Fruit fly (Drosophila melanogaster) whole organism, embryonic: ENCODE data around the gene CG2256.

Experiments used
- Awh ChIP-seq: fragments of 200-800 bp; sonication (Bioruptor generic); IDR thresholded peaks from 2 replicates; pipeline ENCODE4, ENCODE4 v1.3.6; 2022; ENCODE audit warnings: missing biosample characterization, missing genetic modification characterization
- CG10209 ChIP-seq: fragments of 200-800 bp; sonication (Bioruptor generic); optimal IDR thresholded peaks from 3 replicates; lab custom pipeline; 2017; ENCODE audit warnings: missing biosample characterization, mild to moderate bottlenecking, missing genetic modification characterization, missing genetic modification reagents
- CG12391 ChIP-seq: fragments of 200-800 bp; sonication (Bioruptor generic); optimal IDR thresholded peaks from 3 replicates; lab custom pipeline; 2018; ENCODE audit warnings: missing biosample characterization, mild to moderate bottlenecking, missing genetic modification characterization, moderate library complexity
- CG12659 ChIP-seq: fragments of 200-800 bp; sonication (Bioruptor generic); optimal IDR thresholded peaks from 3 replicates; lab custom pipeline; 2017; ENCODE audit warnings: mild to moderate bottlenecking, missing biosample characterization, missing genetic modification reagents, missing genetic modification characterization
- CG12769 ChIP-seq: fragments of 200-800 bp; sonication (Bioruptor generic); optimal IDR thresholded peaks from 2 replicates; lab custom pipeline; 2019; ENCODE audit warnings: missing biosample characterization, mild to moderate bottlenecking, missing genetic modification characterization, moderate library complexity
- CG14014 ChIP-seq: fragments of 200-800 bp; sonication (Bioruptor generic); IDR thresholded peaks from 2 replicates; pipeline ENCODE4 v1.3.6; 2022; ENCODE audit warnings: missing biosample characterization, missing genetic modification characterization
- CG17829 ChIP-seq: fragments of 200-800 bp; optimal IDR thresholded peaks from 2 replicates; lab custom pipeline; 2019; ENCODE audit warnings: missing biosample characterization, mild to moderate bottlenecking, missing genetic modification characterization, moderate library complexity
- CG1792 ChIP-seq: fragments of 200-800 bp; sonication (Bioruptor generic); optimal IDR thresholded peaks from 2 replicates; lab custom pipeline; 2016; ENCODE audit warnings: missing biosample characterization, missing genetic modification characterization
- CG2116 ChIP-seq: fragments of 200-800 bp; sonication (Bioruptor generic); optimal IDR thresholded peaks from 3 replicates; lab custom pipeline; 2018; ENCODE audit warnings: missing biosample characterization, mild to moderate bottlenecking, missing genetic modification characterization
- CG2129 ChIP-seq: fragments of 200-800 bp; sonication (Bioruptor generic); IDR thresholded peaks from 2 replicates; pipeline ENCODE4 v1.3.6; 2022; ENCODE audit warnings: missing biosample characterization, missing genetic modification characterization; ENCODE audit not compliant: partially characterized antibody
- CG2202 ChIP-seq: fragments of 200-800 bp; sonication (Bioruptor generic); optimal IDR thresholded peaks from 2 replicates; lab custom pipeline; 2018; ENCODE audit warnings: missing biosample characterization, mild to moderate bottlenecking, missing genetic modification characterization
- CG31388 ChIP-seq: fragments of 200-800 bp; sonication (Bioruptor generic); optimal IDR thresholded peaks from 2 replicates; lab custom pipeline; 2016; ENCODE audit warnings: missing biosample characterization, missing genetic modification characterization
- CG32532 ChIP-seq: fragments of 200-800 bp; sonication (Bioruptor generic); IDR thresholded peaks from 2 replicates; pipeline ENCODE4 v1.3.6; 2022; ENCODE audit warnings: missing biosample characterization, missing genetic modification characterization
- CG33557 ChIP-seq: fragments of 200-800 bp; sonication (Bioruptor generic); optimal IDR thresholded peaks from 2 replicates; lab custom pipeline; 2019; ENCODE audit warnings: missing biosample characterization, mild to moderate bottlenecking, missing genetic modification characterization, moderate library complexity
- CG3407 ChIP-seq: fragments of 200-800 bp; sonication (Bioruptor generic); optimal IDR thresholded peaks from 2 replicates; lab custom pipeline; 2018; ENCODE audit warnings: missing biosample characterization, mild to moderate bottlenecking, missing genetic modification characterization
- CG6683 ChIP-seq: fragments of 200-800 bp; sonication (Bioruptor generic); optimal IDR thresholded peaks from 2 replicates; lab custom pipeline; 2017; ENCODE audit warnings: missing biosample characterization, mild to moderate bottlenecking, missing genetic modification characterization, missing genetic modification reagents
- CG9817 ChIP-seq: fragments of 200-800 bp; sonication (Bioruptor generic); optimal IDR thresholded peaks from 2 replicates; lab custom pipeline; 2018; ENCODE audit warnings: missing biosample characterization, mild to moderate bottlenecking, missing genetic modification characterization, moderate library complexity
- Fer3 ChIP-seq: fragments of 200-800 bp; sonication (Bioruptor generic); optimal IDR thresholded peaks from 2 replicates; lab custom pipeline; 2018; ENCODE audit warnings: missing biosample characterization, mild to moderate bottlenecking, missing genetic modification characterization, moderate library complexity
- Hmr ChIP-seq: fragments of 200-800 bp; sonication (Bioruptor generic); optimal IDR thresholded peaks from 3 replicates; lab custom pipeline; 2017; ENCODE audit warnings: mild to moderate bottlenecking, missing biosample characterization, missing genetic modification reagents, missing genetic modification characterization
- Hr39 ChIP-seq: fragments of >200 bp; optimal IDR thresholded peaks from 2 replicates; lab custom pipeline; 2017
- Hsf ChIP-seq: fragments of 200-800 bp; sonication (Bioruptor generic); optimal IDR thresholded peaks from 3 replicates; lab custom pipeline; 2016; ENCODE audit warnings: missing biosample characterization, missing genetic modification characterization
- Lhr ChIP-seq: fragments of 200-800 bp; sonication (Bioruptor generic); optimal IDR thresholded peaks from 3 replicates; lab custom pipeline; 2017; ENCODE audit warnings: mild to moderate bottlenecking, missing biosample characterization, missing genetic modification reagents, missing genetic modification characterization
- Lim3 ChIP-seq: fragments of 200-800 bp; sonication (Bioruptor generic); IDR thresholded peaks from 2 replicates; pipeline ENCODE4 v1.3.6; 2022; ENCODE audit warnings: missing biosample characterization, missing genetic modification characterization
- Max ChIP-seq: fragments of 200-800 bp; sonication (Bioruptor generic); optimal IDR thresholded peaks from 2 replicates; lab custom pipeline; 2016; ENCODE audit warnings: missing biosample characterization, mild to moderate bottlenecking, missing genetic modification characterization
- Mrtf ChIP-seq: fragments of 200-800 bp; sonication (Bioruptor generic); IDR thresholded peaks from 3 replicates; pipeline ENCODE4 v1.3.6; 2022; ENCODE audit warnings: missing biosample characterization, missing genetic modification characterization
- Neu2 ChIP-seq: fragments of 200-800 bp; sonication (Bioruptor generic); optimal IDR thresholded peaks from 3 replicates; lab custom pipeline; 2016; ENCODE audit warnings: missing biosample characterization, missing genetic modification characterization, borderline replicate concordance
- ab ChIP-seq: fragments of 200-800 bp; sonication (Bioruptor generic); optimal IDR thresholded peaks from 2 replicates; lab custom pipeline; 2016; ENCODE audit warnings: missing biosample characterization, missing genetic modification characterization
- bsh ChIP-seq, 2 experiments: fragments of 200-800 bp; sonication (Bioruptor generic); optimal IDR thresholded peaks; 2 replicates each; lab custom pipeline; 2017 to 2018; ENCODE audit warnings: mild to moderate bottlenecking in 2 of 2, missing biosample characterization in 2 of 2, missing genetic modification characterization in 2 of 2, moderate library complexity in 1 of 2
- chinmo ChIP-seq: fragments of 200-800 bp; sonication (Bioruptor generic); IDR thresholded peaks from 4 replicates; pipeline ENCODE4 v1.3.6; 2022; ENCODE audit warnings: missing biosample characterization, missing genetic modification characterization; ENCODE audit not compliant: partially characterized antibody
- crol ChIP-seq: fragments of 200-800 bp; sonication (Bioruptor generic); IDR thresholded peaks from 2 replicates; pipeline ENCODE4 v1.3.6; 2022; ENCODE audit warnings: missing biosample characterization, missing genetic modification characterization
- dan ChIP-seq: fragments of 200-800 bp; sonication (Bioruptor generic); IDR thresholded peaks from 2 replicates; pipeline ENCODE4 v1.3.6; 2022; ENCODE audit warnings: missing biosample characterization, missing genetic modification characterization
- dimm ChIP-seq: fragments of 200-800 bp; sonication (Bioruptor generic); IDR thresholded peaks from 2 replicates; pipeline ENCODE4 v1.3.6; 2022; ENCODE audit warnings: missing biosample characterization, missing genetic modification characterization
- disco-r ChIP-seq: fragments of 200-800 bp; sonication (Bioruptor generic); optimal IDR thresholded peaks from 2 replicates; lab custom pipeline; 2016; ENCODE audit warnings: missing biosample characterization, missing genetic modification characterization
- esg ChIP-seq: fragments of 200-800 bp; sonication (Bioruptor generic); conservative IDR thresholded peaks from 2 replicates; pipeline ENCODE4 v1.3.6; 2022; ENCODE audit warnings: missing biosample characterization, missing genetic modification characterization
- eve ChIP-seq, 2 experiments: fragments of >200 bp; optimal IDR thresholded peaks; 2 replicates each; lab custom pipeline; 2017; ENCODE audit warnings: missing biosample characterization in 2 of 2, missing genetic modification characterization in 2 of 2
- eyg ChIP-seq: fragments of 200-800 bp; sonication (Bioruptor generic); optimal IDR thresholded peaks from 3 replicates; lab custom pipeline; 2016; ENCODE audit warnings: missing biosample characterization, missing genetic modification characterization
- fd96Cb ChIP-seq: fragments of 200-800 bp; sonication (Bioruptor generic); optimal IDR thresholded peaks from 2 replicates; lab custom pipeline; 2018; ENCODE audit warnings: missing biosample characterization, mild to moderate bottlenecking, missing genetic modification characterization, moderate library complexity
- gsb ChIP-seq: fragments of 200-800 bp; sonication (Bioruptor generic); IDR thresholded peaks from 2 replicates; pipeline ENCODE4 v1.3.6; 2022; ENCODE audit warnings: missing biosample characterization, missing genetic modification characterization
- maf-S ChIP-seq: fragments of 200-800 bp; sonication (Bioruptor generic); optimal IDR thresholded peaks from 2 replicates; lab custom pipeline; 2016; ENCODE audit warnings: missing biosample characterization, missing genetic modification characterization
- p53 ChIP-seq: fragments of 200-800 bp; sonication (Bioruptor generic); optimal IDR thresholded peaks from 2 replicates; lab custom pipeline; 2016; ENCODE audit warnings: missing biosample characterization, missing genetic modification characterization
- pb ChIP-seq: fragments of 200-800 bp; sonication (Bioruptor generic); optimal IDR thresholded peaks from 3 replicates; lab custom pipeline; 2016; ENCODE audit warnings: missing biosample characterization, missing genetic modification characterization
- peb ChIP-seq: fragments of 200-800 bp; sonication (Bioruptor generic); IDR thresholded peaks from 2 replicates; pipeline ENCODE4 v1.3.6; 2022; ENCODE audit warnings: missing biosample characterization, missing genetic modification characterization
- pum ChIP-seq: fragments of 200-800 bp; sonication (Bioruptor generic); optimal IDR thresholded peaks from 2 replicates; lab custom pipeline; 2016; ENCODE audit warnings: missing biosample characterization, missing genetic modification characterization
- salm ChIP-seq: fragments of 200-800 bp; sonication (Bioruptor generic); optimal IDR thresholded peaks from 2 replicates; lab custom pipeline; 2018; ENCODE audit warnings: missing biosample characterization, mild to moderate bottlenecking, missing genetic modification characterization
- sens ChIP-seq: fragments of 200-800 bp; sonication (Bioruptor generic); peaks from one replicate; lab custom pipeline; 2016; ENCODE audit warnings: missing biosample characterization, missing genetic modification characterization
- sob ChIP-seq: fragments of 200-800 bp; sonication (Bioruptor generic); IDR thresholded peaks from 2 replicates; pipeline ENCODE4 v1.3.6; 2022; ENCODE audit warnings: missing biosample characterization, missing genetic modification characterization
- tin ChIP-seq: fragments of 200-800 bp; sonication (Bioruptor generic); optimal IDR thresholded peaks from 3 replicates; lab custom pipeline; 2016; ENCODE audit warnings: missing biosample characterization, missing genetic modification characterization
- tup ChIP-seq: fragments of 200-800 bp; sonication (Bioruptor generic); optimal IDR thresholded peaks from 2 replicates; lab custom pipeline; 2016; ENCODE audit warnings: missing biosample characterization, mild to moderate bottlenecking, missing genetic modification characterization, moderate library complexity
- zen2 ChIP-seq: fragments of 200-800 bp; sonication (Bioruptor generic); IDR thresholded peaks from 3 replicates; pipeline ENCODE4 v1.3.6; 2022; ENCODE audit warnings: missing biosample characterization, missing genetic modification characterization; ENCODE audit not compliant: partially characterized antibody
- zf30C ChIP-seq: fragments of 200-800 bp; sonication (Bioruptor generic); optimal IDR thresholded peaks from 3 replicates; lab custom pipeline; 2018; ENCODE audit warnings: missing biosample characterization, mild to moderate bottlenecking, missing genetic modification characterization
- zfh1 ChIP-seq: fragments of 200-800 bp; sonication (Bioruptor generic); IDR thresholded peaks from 3 replicates; pipeline ENCODE4 v1.3.6; 2022; ENCODE audit warnings: missing biosample characterization, missing genetic modification characterization

Gene CG2256

DNA sequence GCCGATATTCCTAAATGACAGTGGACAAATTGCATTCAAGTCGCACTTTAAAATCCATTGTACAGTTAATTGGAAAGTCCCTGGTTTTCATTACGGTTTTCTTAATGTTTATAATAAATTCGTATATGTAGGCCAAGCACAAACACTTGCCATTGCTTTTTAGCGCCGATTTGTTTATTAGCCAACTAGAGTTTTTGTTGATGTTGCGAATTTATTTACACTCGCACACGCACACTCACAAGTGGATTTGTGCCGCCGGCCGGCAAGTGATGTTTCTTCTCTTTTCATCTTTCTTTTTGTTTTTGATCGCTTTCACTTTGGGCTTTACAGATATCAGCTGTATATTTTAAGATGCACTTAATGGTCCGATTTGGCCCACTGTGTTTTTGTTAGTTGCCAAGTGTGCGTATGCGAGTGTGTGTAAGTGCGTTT lies 29.7 kb downstream of the CG2256 start (continued):
- TF ChIP-seq zfh1, result 0 out of 3 replicates have a peak, but pooled peaks have one; percentile 9
- TF ChIP-seq dimm, result no peak
- no peak for TF ChIP-seq chinmo (GFP tag; lab: Robert Waterston, UW)
- TF ChIP-seq CG1792, result peak; percentile 28
- 0 out of 2 replicates have a peak, but pooled peaks have one; percentile 38 for TF ChIP-seq gsb (GFP tag; lab: Robert Waterston, UW)
- TF ChIP-seq sob (GFP tag; lab: Robert Waterston, UW), result peak; percentile 53
- TF ChIP-seq CG14014, result peak; percentile 44; the same call in 1 of the 2 replicates
- peak; percentile 76 for TF ChIP-seq pb (GFP tag; lab: Kevin White, UChicago)
- no peak for TF ChIP-seq CG12769 (tag; lab: Kevin White, UChicago)
- peak; percentile 65 for TF ChIP-seq CG17829 (tag; lab: Kevin White, UChicago)
- no peak for TF ChIP-seq zen2 (GFP tag; lab: Robert Waterston, UW)
- TF ChIP-seq eve (GFP tag; optimal IDR thresholded peaks at IDR 0.05; lab: Kevin White, UChicago), result peak in 1 of 2 experiments; percentile 85
- no peak for TF ChIP-seq Neu2
- TF ChIP-seq CG10209, result peak; percentile 82
- TF ChIP-seq zf30C, result no peak
- TF ChIP-seq CG2202 (tag; lab: Kevin White, UChicago), result no peak
- peak; percentile 36 for TF ChIP-seq Fer3 (tag; lab: Kevin White, UChicago)
- peak; percentile 79 for TF ChIP-seq CG12659 (GFP tag; lab: Kevin White, UChicago)
- TF ChIP-seq Hr39, result no peak
- peak; percentile 79 for TF ChIP-seq Hmr (GFP tag; lab: Kevin White, UChicago)
- TF ChIP-seq eyg (GFP tag; lab: Kevin White, UChicago), result peak; percentile 52
- no peak for TF ChIP-seq crol (GFP tag; lab: Robert Waterston, UW)
- TF ChIP-seq CG2129, result no peak
- TF ChIP-seq CG2116 (GFP tag; lab: Kevin White, UChicago), result peak; percentile 34
- no peak for TF ChIP-seq peb (GFP tag; lab: Robert Waterston, UW)
- peak; percentile 47 to 49 for TF ChIP-seq bsh (GFP tag; optimal IDR thresholded peaks at IDR 0.05; lab: Kevin White, UChicago)
- TF ChIP-seq dan (GFP tag; lab: Robert Waterston, UW), result no peak
- no peak for TF ChIP-seq tup (GFP tag; lab: Kevin White, UChicago)
- TF ChIP-seq CG3407 (GFP tag; lab: Kevin White, UChicago), result peak; percentile 55
- TF ChIP-seq sens, result peak; percentile 93
- peak; percentile 61 for TF ChIP-seq CG33557 (GFP tag; lab: Kevin White, UChicago)
- no peak for TF ChIP-seq CG31388
- peak; percentile 72 for TF ChIP-seq pum (GFP tag; lab: Kevin White, UChicago)
- TF ChIP-seq fd96Cb (tag; lab: Kevin White, UChicago), result peak; percentile 77
- TF ChIP-seq ab (GFP tag; lab: Kevin White, UChicago), result peak; percentile 63
- TF ChIP-seq Awh (GFP tag; lab: Robert Waterston, UW), result no peak
- peak; percentile 68 for TF ChIP-seq CG9817
- TF ChIP-seq Hsf (GFP tag; lab: Kevin White, UChicago), result peak; percentile 84
- TF ChIP-seq salm, result peak; percentile 49
- TF ChIP-seq Lhr, result no peak
- peak; percentile 62 for TF ChIP-seq esg (GFP tag; lab: Robert Waterston, UW)
- TF ChIP-seq Lim3 (GFP tag; lab: Robert Waterston, UW), result no peak
- TF ChIP-seq Mrtf (GFP tag; lab: Robert Waterston, UW), result no peak
- TF ChIP-seq CG32532 (GFP tag; lab: Robert Waterston, UW), result peak; percentile 31; the same call in 1 of the 2 replicates
- peak; percentile 44 for TF ChIP-seq disco-r (GFP tag; lab: Kevin White, UChicago)
- TF ChIP-seq p53 (GFP tag; lab: Kevin White, UChicago), result peak; percentile 40
- peak; percentile 60 for TF ChIP-seq tin (GFP tag; lab: Kevin White, UChicago)
- peak; percentile 74 for TF ChIP-seq CG12391 (tag; lab: Kevin White, UChicago)
- peak; percentile 45 for TF ChIP-seq Max (GFP tag; lab: Kevin White, UChicago)
- peak; percentile 75 for TF ChIP-seq maf-S (GFP tag; lab: Kevin White, UChicago)
- peak; percentile 28 for TF ChIP-seq CG6683 (GFP tag; lab: Kevin White, UChicago)
